In the genomic region with DNA sequence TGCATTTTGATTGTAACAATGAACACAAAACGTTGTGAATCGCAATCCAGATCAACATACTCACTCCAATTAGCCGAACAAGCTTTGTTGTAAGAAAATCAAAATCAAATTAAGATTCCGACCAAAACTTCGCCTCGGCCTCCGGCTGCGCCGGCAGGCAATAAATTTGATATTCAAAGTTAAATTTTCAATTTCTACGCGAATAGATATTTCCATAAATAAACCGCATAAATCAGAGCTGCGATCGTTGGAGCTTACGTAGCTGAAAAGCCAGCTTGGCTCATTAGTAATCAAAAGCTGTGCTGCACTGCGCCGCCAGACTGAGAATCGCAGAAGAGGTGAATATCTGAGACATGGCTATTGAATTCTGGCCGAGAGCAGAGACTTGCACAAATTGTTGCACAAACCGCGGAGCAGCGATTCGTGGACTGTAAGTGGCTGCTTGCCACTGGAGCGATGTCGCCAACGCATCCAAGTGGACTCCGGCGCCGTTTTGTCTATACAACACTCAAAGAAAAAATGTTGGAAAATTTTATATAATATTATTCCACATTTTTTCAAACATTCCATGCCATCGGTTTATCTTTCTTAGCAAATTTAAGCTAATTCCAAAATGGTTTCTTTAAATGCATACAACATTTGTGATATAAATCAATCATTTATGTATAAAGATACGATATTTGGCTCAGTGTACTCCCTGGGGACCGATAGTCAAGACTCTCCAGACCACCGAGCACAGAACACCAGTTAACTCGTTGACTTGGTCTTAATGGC, we compare ENCODE assay signal across 1 fruit fly cellular context.
A peak's percentile ranks its signal among the peaks of the same experiment; 100 is the strongest.
TF ChIP-seq lines count a peak whose summit lies in the region.

No protein-coding gene starts in this region.

TF ChIP-seq in whole organism, embryonic, 481 proteins besides CTCF, POLR2A, EP300 and RAD21 (continued from another document and continues in another):
- 0 out of 2 replicates have a peak, but pooled peaks have one; percentile 9 for TF ChIP-seq seq (GFP tag; IDR thresholded peaks at IDR 0.05; lab: Robert Waterston, UW)
- TF ChIP-seq CG10366 (GFP tag; IDR thresholded peaks at IDR 0.05; lab: Robert Waterston, UW), result peak; percentile 26; the same call in 1 of the 2 replicates
- TF ChIP-seq CG4424 (GFP tag; optimal IDR thresholded peaks at IDR 0.05; lab: Kevin White, UChicago), result peak; percentile 47
- no peak for TF ChIP-seq eyg (GFP tag; optimal IDR thresholded peaks at IDR 0.05; lab: Kevin White, UChicago)
- no peak for TF ChIP-seq unc-4 (GFP tag; IDR thresholded peaks at IDR 0.05; lab: Robert Waterston, UW; ENCODE audit: partially characterized antibody)
- TF ChIP-seq inv (GFP tag; IDR thresholded peaks at IDR 0.05; lab: Robert Waterston, UW; ENCODE audit: partially characterized antibody), result no peak
- TF ChIP-seq CG1602 (GFP tag; optimal IDR thresholded peaks at IDR 0.05; lab: Kevin White, UChicago), result peak; percentile 21
- TF ChIP-seq HLH54F (GFP tag; optimal IDR thresholded peaks at IDR 0.05; lab: Kevin White, UChicago), result no peak
- TF ChIP-seq chif (GFP tag; optimal IDR thresholded peaks at IDR 0.05; lab: Kevin White, UChicago), result peak in 1 of 2 experiments; percentile 2
- TF ChIP-seq croc (GFP tag; conservative IDR thresholded peaks at IDR 0.05; lab: Robert Waterston, UW), result 0 out of 3 replicates have a peak, but pooled peaks have one; percentile 13
- no peak for TF ChIP-seq twi (tag; optimal IDR thresholded peaks at IDR 0.05; lab: Kevin White, UChicago)
- peak; percentile 49; the same call in 1 of the 2 replicates for TF ChIP-seq CG14441 (GFP tag; IDR thresholded peaks at IDR 0.05; lab: Robert Waterston, UW)
- TF ChIP-seq cwo (GFP tag; optimal IDR thresholded peaks at IDR 0.05; lab: Kevin White, UChicago), result peak; percentile 24
- no peak for TF ChIP-seq lov (optimal IDR thresholded peaks at IDR 0.05; lab: Kevin White, UChicago)
- no peak for TF ChIP-seq lov (GFP tag; IDR thresholded peaks at IDR 0.05; lab: Robert Waterston, UW)
- TF ChIP-seq zfh1 (GFP tag; IDR thresholded peaks at IDR 0.05; lab: Robert Waterston, UW), result peak; percentile 53; the same call in 1 of the 3 replicates
- TF ChIP-seq Usf (GFP tag; optimal IDR thresholded peaks at IDR 0.05; lab: Kevin White, UChicago), result no peak
- no peak for TF ChIP-seq CG10959 (GFP tag; IDR thresholded peaks at IDR 0.05; lab: Robert Waterston, UW)
- no peak for TF ChIP-seq NFAT (GFP tag; IDR thresholded peaks at IDR 0.05; lab: Robert Waterston, UW)
- TF ChIP-seq dimm (GFP tag; IDR thresholded peaks at IDR 0.05; lab: Robert Waterston, UW), result no peak
- no peak for TF ChIP-seq chm (GFP tag; IDR thresholded peaks at IDR 0.05; lab: Robert Waterston, UW)
- no peak for TF ChIP-seq crp (GFP tag; optimal IDR thresholded peaks at IDR 0.05; lab: Kevin White, UChicago)
- no peak for TF ChIP-seq danr (GFP tag; IDR thresholded peaks at IDR 0.05; lab: Robert Waterston, UW)
- TF ChIP-seq CG11695 (GFP tag; IDR thresholded peaks at IDR 0.05; lab: Robert Waterston, UW), result peak; percentile 57; the same call in 2 of the 3 replicates
- TF ChIP-seq Abd-B (GFP tag; optimal IDR thresholded peaks at IDR 0.05; lab: Kevin White, UChicago), result peak; percentile 6
- TF ChIP-seq tap (tag; optimal IDR thresholded peaks at IDR 0.05; lab: Kevin White, UChicago), result peak; percentile 42
- no peak for TF ChIP-seq CG12391 (tag; optimal IDR thresholded peaks at IDR 0.05; lab: Kevin White, UChicago)
- peak; percentile 89; the same call in 2 of the 4 replicates for TF ChIP-seq chinmo (GFP tag; IDR thresholded peaks at IDR 0.05; lab: Robert Waterston, UW; ENCODE audit: partially characterized antibody)
- TF ChIP-seq CG13624 (GFP tag; optimal IDR thresholded peaks at IDR 0.05; lab: Kevin White, UChicago), result no peak
- TF ChIP-seq CG16815 (GFP tag; optimal IDR thresholded peaks at IDR 0.05; lab: Kevin White, UChicago), result peak; percentile 8
- TF ChIP-seq slou (GFP tag; optimal IDR thresholded peaks at IDR 0.05; lab: Kevin White, UChicago), result no peak
- no peak for TF ChIP-seq p53 (GFP tag; optimal IDR thresholded peaks at IDR 0.05; lab: Kevin White, UChicago)
- peak; percentile 52 for TF ChIP-seq CG10267 (tag; optimal IDR thresholded peaks at IDR 0.05; lab: Kevin White, UChicago)
- no peak for TF ChIP-seq repo (GFP tag; optimal IDR thresholded peaks at IDR 0.05; lab: Kevin White, UChicago)
- TF ChIP-seq D (optimal IDR thresholded peaks at IDR 0.05; lab: Kevin White, UChicago), result no peak
- peak; percentile 48 for TF ChIP-seq D (GFP tag; optimal IDR thresholded peaks at IDR 0.05; lab: Kevin White, UChicago)
- TF ChIP-seq ind (GFP tag; optimal IDR thresholded peaks at IDR 0.05; lab: Kevin White, UChicago), result peak; percentile 49
- peak; percentile 14 for TF ChIP-seq Chrac-16 (GFP tag; optimal IDR thresholded peaks at IDR 0.05; lab: Kevin White, UChicago)
- TF ChIP-seq Xbp1 (GFP tag; optimal IDR thresholded peaks at IDR 0.05; lab: Kevin White, UChicago), result peak; percentile 37
- no peak for TF ChIP-seq C15 (GFP tag; IDR thresholded peaks at IDR 0.05; lab: Robert Waterston, UW)
- no peak for TF ChIP-seq bbx (GFP tag; IDR thresholded peaks at IDR 0.05; lab: Robert Waterston, UW; ENCODE audit: partially characterized antibody)
- TF ChIP-seq CG5245 (GFP tag; optimal IDR thresholded peaks at IDR 0.05; lab: Kevin White, UChicago), result peak; percentile 18
- no peak for TF ChIP-seq Kr (GFP tag; optimal IDR thresholded peaks at IDR 0.05; lab: Kevin White, UChicago)
- peak; percentile 54 for TF ChIP-seq unpg (GFP tag; optimal IDR thresholded peaks at IDR 0.05; lab: Kevin White, UChicago)
- TF ChIP-seq Mrtf (GFP tag; IDR thresholded peaks at IDR 0.05; lab: Robert Waterston, UW), result no peak
- peak; percentile 64 to 80 for TF ChIP-seq bsh (GFP tag; optimal IDR thresholded peaks at IDR 0.05; lab: Kevin White, UChicago)
- TF ChIP-seq crc (GFP tag; optimal IDR thresholded peaks at IDR 0.05; lab: Kevin White, UChicago), result no peak
- no peak for TF ChIP-seq Doc3 (GFP tag; IDR thresholded peaks at IDR 0.05; lab: Robert Waterston, UW; ENCODE audit: partially characterized antibody)
- TF ChIP-seq cato (GFP tag; optimal IDR thresholded peaks at IDR 0.05; lab: Kevin White, UChicago; ENCODE audit: borderline replicate concordance), result no peak
- TF ChIP-seq ATbp (GFP tag; optimal IDR thresholded peaks at IDR 0.05; lab: Kevin White, UChicago), result peak; percentile 41
- TF ChIP-seq tio (GFP tag; optimal IDR thresholded peaks at IDR 0.05; lab: Kevin White, UChicago), result no peak
- peak; percentile 25 for TF ChIP-seq tin (GFP tag; optimal IDR thresholded peaks at IDR 0.05; lab: Kevin White, UChicago)
- no peak for TF ChIP-seq GATAe (GFP tag; conservative IDR thresholded peaks at IDR 0.05; lab: Robert Waterston, UW)
- no peak for TF ChIP-seq NC2β (GFP tag; optimal IDR thresholded peaks at IDR 0.05; lab: Kevin White, UChicago)
- TF ChIP-seq CG5953 (GFP tag; IDR thresholded peaks at IDR 0.05; lab: Robert Waterston, UW), result no peak
- TF ChIP-seq Oli (tag; optimal IDR thresholded peaks at IDR 0.05; lab: Kevin White, UChicago), result peak; percentile 53
- peak; percentile 1 for TF ChIP-seq oc (tag; optimal IDR thresholded peaks at IDR 0.05; lab: Kevin White, UChicago)
- peak; percentile 59 for TF ChIP-seq dmrt99B (tag; optimal IDR thresholded peaks at IDR 0.05; lab: Kevin White, UChicago)
- no peak for TF ChIP-seq CG11085 (GFP tag; IDR thresholded peaks at IDR 0.05; lab: Robert Waterston, UW)
- peak; percentile 57; the same call in 2 of the 3 replicates for TF ChIP-seq tgo (GFP tag; IDR thresholded peaks at IDR 0.05; lab: Robert Waterston, UW)
- no peak for TF ChIP-seq CG12155 (GFP tag; optimal IDR thresholded peaks at IDR 0.05; lab: Kevin White, UChicago)
- no peak for TF ChIP-seq CG1024 (GFP tag; IDR thresholded peaks at IDR 0.05; lab: Robert Waterston, UW)
- TF ChIP-seq MTF-1 (GFP tag; optimal IDR thresholded peaks at IDR 0.05; lab: Kevin White, UChicago; ENCODE audit: borderline replicate concordance), result peak; percentile 2
- TF ChIP-seq pfk (GFP tag; optimal IDR thresholded peaks at IDR 0.05; lab: Kevin White, UChicago), result no peak
- TF ChIP-seq bcd (GFP tag; optimal IDR thresholded peaks at IDR 0.05; lab: Kevin White, UChicago), result peak; percentile 46
- no peak for TF ChIP-seq CG15696 (tag; optimal IDR thresholded peaks at IDR 0.05; lab: Kevin White, UChicago)
- no peak for TF ChIP-seq Opbp (GFP tag; IDR thresholded peaks at IDR 0.05; lab: Robert Waterston, UW; ENCODE audit: partially characterized antibody)
- TF ChIP-seq Ssrp (tag; optimal IDR thresholded peaks at IDR 0.05; lab: Kevin White, UChicago), result peak; percentile 58
- TF ChIP-seq Dbx (GFP tag; IDR thresholded peaks at IDR 0.05; lab: Robert Waterston, UW), result no peak
- TF ChIP-seq E2f1 (GFP tag; IDR thresholded peaks at IDR 0.05; lab: Robert Waterston, UW), result 0 out of 2 replicates have a peak, but pooled peaks have one; percentile 26
- TF ChIP-seq Asciz (GFP tag; optimal IDR thresholded peaks at IDR 0.05; lab: Kevin White, UChicago), result peak; percentile 52
- TF ChIP-seq hkb (optimal IDR thresholded peaks at IDR 0.05; lab: Kevin White, UChicago), result no peak
- peak; percentile 57 for TF ChIP-seq hkb (GFP tag; IDR thresholded peaks at IDR 0.05; lab: Robert Waterston, UW)
- 0 out of 3 replicates have a peak, but pooled peaks have one; percentile 30 for TF ChIP-seq gce (GFP tag; IDR thresholded peaks at IDR 0.05; lab: Robert Waterston, UW)
- no peak for TF ChIP-seq Deaf1 (tag; optimal IDR thresholded peaks at IDR 0.05; lab: Kevin White, UChicago)
- peak; percentile 48 for TF ChIP-seq CG18599 (GFP tag; optimal IDR thresholded peaks at IDR 0.05; lab: Kevin White, UChicago)
- peak; percentile 5 for TF ChIP-seq ewg (GFP tag; optimal IDR thresholded peaks at IDR 0.05; lab: Kevin White, UChicago)
- TF ChIP-seq Sry-δ (GFP tag; optimal IDR thresholded peaks at IDR 0.05; lab: Kevin White, UChicago), result no peak
- TF ChIP-seq Awh (GFP tag; IDR thresholded peaks at IDR 0.05; lab: Robert Waterston, UW), result peak; percentile 60
- no peak for TF ChIP-seq maf-S (GFP tag; optimal IDR thresholded peaks at IDR 0.05; lab: Kevin White, UChicago)
- TF ChIP-seq D19A (tag; optimal IDR thresholded peaks at IDR 0.05; lab: Kevin White, UChicago), result peak; percentile 58
- TF ChIP-seq trem (tag; optimal IDR thresholded peaks at IDR 0.05; lab: Kevin White, UChicago), result peak; percentile 35
- peak; percentile 29 for TF ChIP-seq CG6813 (GFP tag; optimal IDR thresholded peaks at IDR 0.05; lab: Kevin White, UChicago)
- peak; percentile 87 for TF ChIP-seq vvl (GFP tag; IDR thresholded peaks at IDR 0.05; lab: Robert Waterston, UW)
- no peak for TF ChIP-seq Atf6 (GFP tag; IDR thresholded peaks at IDR 0.05; lab: Robert Waterston, UW)
- peak; percentile 40 for TF ChIP-seq nmo (GFP tag; optimal IDR thresholded peaks at IDR 0.05; lab: Kevin White, UChicago)
- TF ChIP-seq HLH3B (GFP tag; IDR thresholded peaks at IDR 0.05; lab: Robert Waterston, UW), result 0 out of 2 replicates have a peak, but pooled peaks have one; percentile 34
- no peak for TF ChIP-seq sc (optimal IDR thresholded peaks at IDR 0.05; lab: Kevin White, UChicago)
- TF ChIP-seq sc (GFP tag; optimal IDR thresholded peaks at IDR 0.05; lab: Kevin White, UChicago), result peak; percentile 41
- no peak for TF ChIP-seq Lhr (GFP tag; optimal IDR thresholded peaks at IDR 0.05; lab: Kevin White, UChicago)
- TF ChIP-seq prd (optimal IDR thresholded peaks at IDR 0.05; lab: Kevin White, UChicago), result no peak
- peak; percentile 56; the same call in 2 of the 3 replicates for TF ChIP-seq prd (GFP tag; IDR thresholded peaks at IDR 0.05; lab: Robert Waterston, UW)
- no peak for TF ChIP-seq CG11696 (GFP tag; IDR thresholded peaks at IDR 0.05; lab: Robert Waterston, UW)
- no peak for TF ChIP-seq CG7745 (tag; optimal IDR thresholded peaks at IDR 0.05; lab: Kevin White, UChicago)
- no peak for TF ChIP-seq kay (GFP tag; optimal IDR thresholded peaks at IDR 0.05; lab: Kevin White, UChicago)
- TF ChIP-seq Stat92E (GFP tag; optimal IDR thresholded peaks at IDR 0.05; lab: Kevin White, UChicago), result no peak
- TF ChIP-seq Gsc (GFP tag; IDR thresholded peaks at IDR 0.05; lab: Robert Waterston, UW), result no peak
- no peak for TF ChIP-seq zen (tag; optimal IDR thresholded peaks at IDR 0.05; lab: Kevin White, UChicago)
- TF ChIP-seq CG12769 (tag; optimal IDR thresholded peaks at IDR 0.05; lab: Kevin White, UChicago), result peak; percentile 48
- no peak for TF ChIP-seq CG3065 (GFP tag; optimal IDR thresholded peaks at IDR 0.05; lab: Kevin White, UChicago)
- TF ChIP-seq gsb-n (tag; optimal IDR thresholded peaks at IDR 0.05; lab: Kevin White, UChicago), result peak; percentile 53
- TF ChIP-seq fd96Cb (tag; optimal IDR thresholded peaks at IDR 0.05; lab: Kevin White, UChicago), result peak; percentile 63
- peak; percentile 56 for TF ChIP-seq CG6254 (GFP tag; optimal IDR thresholded peaks at IDR 0.05; lab: Kevin White, UChicago)
- TF ChIP-seq CG11398 (GFP tag; optimal IDR thresholded peaks at IDR 0.05; lab: Kevin White, UChicago), result no peak
- TF ChIP-seq CG6654 (GFP tag; optimal IDR thresholded peaks at IDR 0.05; lab: Kevin White, UChicago), result no peak
- TF ChIP-seq HmgZ (tag; optimal IDR thresholded peaks at IDR 0.05; lab: Kevin White, UChicago), result no peak
- TF ChIP-seq ci (GFP tag; IDR thresholded peaks at IDR 0.05; lab: Robert Waterston, UW), result peak; percentile 78
- TF ChIP-seq Hr51 (GFP tag; optimal IDR thresholded peaks at IDR 0.05; lab: Kevin White, UChicago), result peak in 1 of 2 experiments; percentile 65
- TF ChIP-seq CG32532 (GFP tag; IDR thresholded peaks at IDR 0.05; lab: Robert Waterston, UW), result no peak
- no peak for TF ChIP-seq emc (GFP tag; optimal IDR thresholded peaks at IDR 0.05; lab: Kevin White, UChicago)
- TF ChIP-seq Ada2b (GFP tag; IDR thresholded peaks at IDR 0.05; lab: Robert Waterston, UW), result 0 out of 2 replicates have a peak, but pooled peaks have one; percentile 21
- no peak for TF ChIP-seq TFAM (GFP tag; optimal IDR thresholded peaks at IDR 0.05; lab: Kevin White, UChicago)
- TF ChIP-seq wor (GFP tag; IDR thresholded peaks at IDR 0.05; lab: Robert Waterston, UW), result peak; percentile 24; the same call in 1 of the 2 replicates
- peak; percentile 63 for TF ChIP-seq Sox100B (GFP tag; optimal IDR thresholded peaks at IDR 0.05; lab: Kevin White, UChicago)
- no peak for TF ChIP-seq CG8944 (GFP tag; optimal IDR thresholded peaks at IDR 0.05; lab: Kevin White, UChicago)
- TF ChIP-seq rib (GFP tag; IDR thresholded peaks at IDR 0.05; lab: Robert Waterston, UW), result no peak
- TF ChIP-seq CG8359 (GFP tag; optimal IDR thresholded peaks at IDR 0.05; lab: Kevin White, UChicago; ENCODE audit: borderline replicate concordance), result peak; percentile 15
- peak; percentile 3 for TF ChIP-seq ems (GFP tag; optimal IDR thresholded peaks at IDR 0.05; lab: Kevin White, UChicago)
- peak; percentile 22; the same call in 1 of the 2 replicates for TF ChIP-seq CG14667 (GFP tag; IDR thresholded peaks at IDR 0.05; lab: Robert Waterston, UW)
- no peak for TF ChIP-seq pho (GFP tag; optimal IDR thresholded peaks at IDR 0.05; lab: Kevin White, UChicago)
- TF ChIP-seq CG15073 (GFP tag; optimal IDR thresholded peaks at IDR 0.05; lab: Kevin White, UChicago), result no peak
